Worm (Caenorhabditis elegans): Measurements from ENCODE around the gene H13N06.2.

ce11 chrX:15535190-15535636 is 47.3 kb downstream of the H13N06.2 start:
- TF ChIP-seq lsy-27 (tag; optimal IDR thresholded peaks at IDR 0.05; ENCODE audit: borderline replicate concordance, insufficient read depth) (no peak), nfya-1 (tag; optimal IDR thresholded peaks at IDR 0.05; ENCODE audit: borderline replicate concordance, insufficient read depth) (no peak), hlh-26 (GFP tag; conservative IDR thresholded peaks at IDR 0.05) (no peak), snpc-4 (GFP tag; optimal IDR thresholded peaks at IDR 0.05) (no peak), snpc-4 (tag; optimal IDR thresholded peaks at IDR 0.05) (peak in 1 of 4 experiments; percentile 23), ceh-40 (GFP tag; IDR thresholded peaks at IDR 0.05) (no peak), nfya-2 (GFP tag; IDR thresholded peaks at IDR 0.05) (no peak), efl-1 (GFP tag; optimal IDR thresholded peaks at IDR 0.05) (no peak), mel-28 (tag; optimal IDR thresholded peaks at IDR 0.05; ENCODE audit: borderline replicate concordance) (no peak), rcor-1 (GFP tag; IDR thresholded peaks at IDR 0.05) (no peak), chd-7 (tag; optimal IDR thresholded peaks at IDR 0.05) (peak; percentile 29), F22D6.2 (tag; optimal IDR thresholded peaks at IDR 0.05) (no peak)

Measured in whole organism, young adult.